Worm (Caenorhabditis elegans): ENCODE results near the gene sorf-2.
A peak's percentile ranks its signal among the peaks of the same experiment; 100 is the strongest.

The sorf-2 gene

ce11 chrIII:5308278-5308677, 18.1 kb upstream of the sorf-2 start, which contains the start of gene mog-3:
Gene mog-3 (plus strand): TSS chrIII:5308596.
- TF ChIP-seq hmg-11 (tag; optimal IDR thresholded peaks at IDR 0.05): peak; percentile 58
- TF ChIP-seq fkh-10 (GFP tag; optimal IDR thresholded peaks at IDR 0.05): no peak
- no peak for TF ChIP-seq lsy-12 (tag; optimal IDR thresholded peaks at IDR 0.05)
- no peak for TF ChIP-seq egl-27 (tag; optimal IDR thresholded peaks at IDR 0.05)
- TF ChIP-seq fos-1 (tag; optimal IDR thresholded peaks at IDR 0.05): no peak
- TF ChIP-seq aly-2 (tag; optimal IDR thresholded peaks at IDR 0.05): no peak
- TF ChIP-seq nfya-1 (tag; optimal IDR thresholded peaks at IDR 0.05; ENCODE audit: insufficient read depth): peak; percentile 80
- no peak for TF ChIP-seq zag-1 (tag; optimal IDR thresholded peaks at IDR 0.05)
- TF ChIP-seq skn-1 (tag; optimal IDR thresholded peaks at IDR 0.05): no peak
- TF ChIP-seq elt-2 (tag; optimal IDR thresholded peaks at IDR 0.05): peak; percentile 2
- TF ChIP-seq unc-39 (tag; optimal IDR thresholded peaks at IDR 0.05): no peak
- TF ChIP-seq nhr-67 (tag; optimal IDR thresholded peaks at IDR 0.05): no peak
- TF ChIP-seq ceh-16 (tag; optimal IDR thresholded peaks at IDR 0.05): no peak
- peak; percentile 68 for TF ChIP-seq pha-4 (tag; optimal IDR thresholded peaks at IDR 0.05)
- TF ChIP-seq jun-1 (tag; optimal IDR thresholded peaks at IDR 0.05): no peak
- TF ChIP-seq ceh-28 (tag; optimal IDR thresholded peaks at IDR 0.05): peak; percentile 87
- peak; percentile 63 for TF ChIP-seq lin-15B (tag; optimal IDR thresholded peaks at IDR 0.05)
- TF ChIP-seq elt-1 (tag; optimal IDR thresholded peaks at IDR 0.05): no peak
- peak; percentile 40 for TF ChIP-seq lin-39 (tag; optimal IDR thresholded peaks at IDR 0.05)
- no peak for TF ChIP-seq sea-2 (GFP tag; optimal IDR thresholded peaks at IDR 0.05)
- no peak for TF ChIP-seq daf-12 (tag; optimal IDR thresholded peaks at IDR 0.05)
- TF ChIP-seq nhr-77 (tag; optimal IDR thresholded peaks at IDR 0.05): no peak
- no peak for TF ChIP-seq ama-1 (optimal IDR thresholded peaks at IDR 0.05)
- no peak for TF ChIP-seq mdl-1 (tag; optimal IDR thresholded peaks at IDR 0.05)
- no peak for TF ChIP-seq pqm-1 (tag; optimal IDR thresholded peaks at IDR 0.05)
- peak; percentile 75 for TF ChIP-seq nhr-43 (tag; optimal IDR thresholded peaks at IDR 0.05; ENCODE audit: poor library complexity, severe bottlenecking)
- TF ChIP-seq nhr-28 (tag; optimal IDR thresholded peaks at IDR 0.05): no peak
- peak; percentile 59 for TF ChIP-seq nhr-25 (tag; optimal IDR thresholded peaks at IDR 0.05)
- no peak for TF ChIP-seq ceh-82 (tag; optimal IDR thresholded peaks at IDR 0.05)
- TF ChIP-seq mml-1 (tag; optimal IDR thresholded peaks at IDR 0.05): no peak
- TF ChIP-seq fkh-2 (tag; optimal IDR thresholded peaks at IDR 0.05): no peak
- no peak for TF ChIP-seq ZK546.5 (tag; optimal IDR thresholded peaks at IDR 0.05)
- TF ChIP-seq snpc-4 (tag; optimal IDR thresholded peaks at IDR 0.05): peak; percentile 21
- no peak for TF ChIP-seq ztf-11 (tag; optimal IDR thresholded peaks at IDR 0.05)
- TF ChIP-seq nhr-11 (tag; optimal IDR thresholded peaks at IDR 0.05): no peak
- peak; percentile 64 for TF ChIP-seq nhr-23 (tag; optimal IDR thresholded peaks at IDR 0.05)

ce11 chrIII:5310403-5310802, 16.0 kb upstream of the sorf-2 start:
- TF ChIP-seq jun-1 (tag; optimal IDR thresholded peaks at IDR 0.05): no peak
- no peak for TF ChIP-seq ztf-11 (tag; optimal IDR thresholded peaks at IDR 0.05)
- TF ChIP-seq nhr-237 (tag; optimal IDR thresholded peaks at IDR 0.05): no peak
- TF ChIP-seq elt-1 (tag; optimal IDR thresholded peaks at IDR 0.05): no peak
- TF ChIP-seq ceh-16 (tag; optimal IDR thresholded peaks at IDR 0.05): no peak
- no peak for TF ChIP-seq fos-1 (tag; optimal IDR thresholded peaks at IDR 0.05)
- TF ChIP-seq nhr-23 (tag; optimal IDR thresholded peaks at IDR 0.05): no peak
- no peak for TF ChIP-seq tbx-2 (tag; optimal IDR thresholded peaks at IDR 0.05)
- no peak for TF ChIP-seq lin-39 (tag; optimal IDR thresholded peaks at IDR 0.05)
- TF ChIP-seq nhr-28 (tag; optimal IDR thresholded peaks at IDR 0.05): no peak
- no peak for TF ChIP-seq lin-15B (tag; optimal IDR thresholded peaks at IDR 0.05)
- TF ChIP-seq egl-27 (tag; optimal IDR thresholded peaks at IDR 0.05): no peak
- no peak for TF ChIP-seq ceh-82 (tag; optimal IDR thresholded peaks at IDR 0.05)
- no peak for TF ChIP-seq nhr-11 (tag; optimal IDR thresholded peaks at IDR 0.05)
- TF ChIP-seq ztf-4 (tag; optimal IDR thresholded peaks at IDR 0.05): no peak
- TF ChIP-seq ceh-9 (tag; optimal IDR thresholded peaks at IDR 0.05): no peak
- TF ChIP-seq nhr-67 (tag; optimal IDR thresholded peaks at IDR 0.05): no peak
- TF ChIP-seq ceh-28 (tag; optimal IDR thresholded peaks at IDR 0.05): no peak

ce11 chrIII:5310940-5311339, 15.5 kb upstream of the sorf-2 start, which contains the start of gene pqe-1:
Gene pqe-1 (plus strand): TSS chrIII:5311240.
- TF ChIP-seq mdl-1 (tag; optimal IDR thresholded peaks at IDR 0.05) (no peak), daf-12 (tag; optimal IDR thresholded peaks at IDR 0.05) (no peak), pqm-1 (tag; optimal IDR thresholded peaks at IDR 0.05) (no peak), lin-15B (tag; optimal IDR thresholded peaks at IDR 0.05) (no peak), elt-1 (tag; optimal IDR thresholded peaks at IDR 0.05) (no peak), eor-1 (tag; optimal IDR thresholded peaks at IDR 0.05) (no peak), skn-1 (tag; optimal IDR thresholded peaks at IDR 0.05) (no peak), nfya-1 (tag; optimal IDR thresholded peaks at IDR 0.05; ENCODE audit: insufficient read depth) (no peak), ceh-9 (tag; optimal IDR thresholded peaks at IDR 0.05) (no peak), unc-62 (GFP tag; optimal IDR thresholded peaks at IDR 0.05) (no peak), nhr-11 (tag; optimal IDR thresholded peaks at IDR 0.05) (no peak), ztf-4 (tag; optimal IDR thresholded peaks at IDR 0.05) (no peak), ceh-82 (tag; optimal IDR thresholded peaks at IDR 0.05) (no peak), egl-27 (tag; optimal IDR thresholded peaks at IDR 0.05) (no peak), nhr-12 (tag; optimal IDR thresholded peaks at IDR 0.05) (no peak)

Data from whole organism, L3 larva.